Fruit fly (Drosophila melanogaster) whole organism, embryonic: ENCODE data around the gene CNMaR.

ENCODE experiments used
- Abd-B ChIP-seq: fragments of 200-800 bp; sonication (Bioruptor generic); optimal IDR thresholded peaks from 2 replicates; lab custom pipeline; 2018; ENCODE audit warnings: missing biosample characterization, mild to moderate bottlenecking, missing genetic modification characterization, moderate library complexity
- BEAF-32 ChIP-seq: fragments of 200-800 bp; sonication (Bioruptor generic); optimal IDR thresholded peaks from 3 replicates; lab custom pipeline; 2017; ENCODE audit warnings: missing biosample characterization, missing genetic modification characterization, mild to moderate bottlenecking, moderate library complexity, missing genetic modification reagents
- Blimp-1 ChIP-seq: fragments of 200-800 bp; sonication (Bioruptor generic); optimal IDR thresholded peaks from 3 replicates; lab custom pipeline; 2018; ENCODE audit warnings: missing biosample characterization, missing genetic modification characterization, mild to moderate bottlenecking, moderate library complexity, missing genetic modification reagents
- CG10274 ChIP-seq: fragments of 200-800 bp; sonication (Bioruptor generic); optimal IDR thresholded peaks from 3 replicates; lab custom pipeline; 2017; ENCODE audit warnings: missing biosample characterization, mild to moderate bottlenecking, missing genetic modification characterization
- CG14441 ChIP-seq: fragments of 200-800 bp; sonication (Bioruptor generic); IDR thresholded peaks from 2 replicates; pipeline ENCODE4 v1.3.6; 2022; ENCODE audit warnings: missing biosample characterization, missing genetic modification characterization
- CG15601 ChIP-seq: fragments of 200-800 bp; sonication (Bioruptor generic); optimal IDR thresholded peaks from 3 replicates; lab custom pipeline; 2019; ENCODE audit warnings: missing biosample characterization, mild to moderate bottlenecking, missing genetic modification characterization, moderate library complexity
- CG17328 ChIP-seq: fragments of 200-800 bp; sonication (Bioruptor generic); IDR thresholded peaks from 2 replicates; pipeline ENCODE4 v1.3.6; 2022; ENCODE audit warnings: missing biosample characterization, missing genetic modification characterization
- CG17568 ChIP-seq: fragments of 200-800 bp; sonication (Bioruptor generic); optimal IDR thresholded peaks from 2 replicates; lab custom pipeline; 2018; ENCODE audit warnings: missing biosample characterization, mild to moderate bottlenecking, missing genetic modification characterization, moderate library complexity
- CG32532 ChIP-seq: fragments of 200-800 bp; sonication (Bioruptor generic); IDR thresholded peaks from 2 replicates; pipeline ENCODE4 v1.3.6; 2022; ENCODE audit warnings: missing biosample characterization, missing genetic modification characterization
- CG3281 ChIP-seq: fragments of 200-800 bp; sonication (Bioruptor generic); optimal IDR thresholded peaks from 3 replicates; lab custom pipeline; 2017; ENCODE audit warnings: missing biosample characterization, mild to moderate bottlenecking, missing genetic modification characterization
- CG33213 ChIP-seq: fragments of 200-800 bp; sonication (Bioruptor generic); optimal IDR thresholded peaks from 3 replicates; lab custom pipeline; 2016; ENCODE audit warnings: missing biosample characterization, missing genetic modification characterization
- CG4328 ChIP-seq: fragments of 200-800 bp; sonication (Bioruptor generic); optimal IDR thresholded peaks from 3 replicates; lab custom pipeline; 2017; ENCODE audit warnings: missing biosample characterization, missing genetic modification reagents, missing genetic modification characterization
- CG6765 ChIP-seq: fragments of 200-800 bp; sonication (Bioruptor generic); optimal IDR thresholded peaks from 3 replicates; lab custom pipeline; 2017; ENCODE audit warnings: missing biosample characterization, mild to moderate bottlenecking, missing genetic modification characterization
- CG6813 ChIP-seq: fragments of 200-800 bp; sonication (Bioruptor generic); optimal IDR thresholded peaks from 2 replicates; lab custom pipeline; 2017; ENCODE audit warnings: missing biosample characterization, missing genetic modification characterization, mild to moderate bottlenecking, moderate library complexity, missing genetic modification reagents
- CG7745 ChIP-seq: fragments of 200-800 bp; sonication (Bioruptor generic); optimal IDR thresholded peaks from 2 replicates; lab custom pipeline; 2018; ENCODE audit warnings: missing biosample characterization, mild to moderate bottlenecking, missing genetic modification characterization, moderate library complexity
- CG8290 ChIP-seq, 3 experiments: fragments of 200-800 bp; sonication (Bioruptor generic); optimal IDR thresholded peaks; 2 replicates each; lab custom pipeline; 2016 to 2019; ENCODE audit warnings: missing biosample characterization in 3 of 3, missing genetic modification characterization in 3 of 3, mild to moderate bottlenecking in 2 of 3, moderate library complexity in 1 of 3
- Dbx ChIP-seq: fragments of 200-800 bp; sonication (Bioruptor generic); IDR thresholded peaks from 3 replicates; pipeline ENCODE4 v1.3.6; 2022; ENCODE audit warnings: missing biosample characterization, missing genetic modification characterization
- E2f2 ChIP-seq: fragments of 200-800 bp; sonication (Bioruptor generic); IDR thresholded peaks from 2 replicates; pipeline ENCODE4 v1.3.6; 2022; ENCODE audit warnings: missing biosample characterization, missing genetic modification characterization
- Fer3 ChIP-seq: fragments of 200-800 bp; sonication (Bioruptor generic); optimal IDR thresholded peaks from 2 replicates; lab custom pipeline; 2018; ENCODE audit warnings: missing biosample characterization, mild to moderate bottlenecking, missing genetic modification characterization, moderate library complexity
- GATAe ChIP-seq: fragments of 200-800 bp; sonication (Bioruptor generic); conservative IDR thresholded peaks from 2 replicates; pipeline ENCODE4 v1.3.6; 2022; ENCODE audit warnings: missing biosample characterization, missing genetic modification characterization
- H15 ChIP-seq: fragments of 200-800 bp; sonication (Bioruptor generic); IDR thresholded peaks from 3 replicates; pipeline ENCODE4 v1.3.6; 2022; ENCODE audit warnings: missing biosample characterization, missing genetic modification characterization
- Med ChIP-seq: fragments of 200-800 bp; sonication (Bioruptor generic); peaks from one replicate; lab custom pipeline; 2016; ENCODE audit warnings: missing biosample characterization, missing genetic modification characterization, mild to moderate bottlenecking, inconsistent platforms, moderate library complexity
- Myb ChIP-seq: fragments of 200-800 bp; sonication (Bioruptor generic); optimal IDR thresholded peaks from 2 replicates; lab custom pipeline; 2016; ENCODE audit warnings: missing biosample characterization, missing genetic modification characterization
- Sry-β ChIP-seq: fragments of 200-800 bp; sonication (Bioruptor generic); optimal IDR thresholded peaks from 2 replicates; lab custom pipeline; 2018; ENCODE audit warnings: missing biosample characterization, mild to moderate bottlenecking, missing genetic modification characterization, moderate library complexity
- YL-1 ChIP-seq: fragments of 200-800 bp; sonication (Bioruptor generic); optimal IDR thresholded peaks from 3 replicates; lab custom pipeline; 2017; ENCODE audit warnings: missing biosample characterization, mild to moderate bottlenecking, missing genetic modification characterization
- ara ChIP-seq: fragments of 200-800 bp; sonication (Bioruptor generic); IDR thresholded peaks from 2 replicates; pipeline ENCODE4 v1.3.6; 2022; ENCODE audit warnings: missing biosample characterization, missing genetic modification characterization
- bab2 ChIP-seq: fragments of 200-800 bp; sonication (Bioruptor generic); optimal IDR thresholded peaks from 2 replicates; lab custom pipeline; 2016; ENCODE audit warnings: missing biosample characterization, missing genetic modification characterization
- bbx ChIP-seq: fragments of 200-800 bp; sonication (Bioruptor generic); IDR thresholded peaks from 2 replicates; pipeline ENCODE4 v1.3.6; 2022; ENCODE audit warnings: missing biosample characterization, missing genetic modification characterization; ENCODE audit not compliant: partially characterized antibody
- br ChIP-seq: fragments of >200 bp; optimal IDR thresholded peaks from 2 replicates; lab custom pipeline; 2017
- btn ChIP-seq: fragments of 200-800 bp; sonication (Bioruptor generic); optimal IDR thresholded peaks from 2 replicates; lab custom pipeline; 2016; ENCODE audit warnings: missing biosample characterization, missing genetic modification characterization
- cas ChIP-seq: fragments of 200-800 bp; sonication (Bioruptor generic); IDR thresholded peaks from 2 replicates; pipeline ENCODE4 v1.3.6; 2022; ENCODE audit warnings: missing biosample characterization, missing genetic modification characterization
- dysf ChIP-seq: fragments of 200-800 bp; sonication (Bioruptor generic); IDR thresholded peaks from 3 replicates; pipeline ENCODE4 v1.3.6; 2022; ENCODE audit warnings: missing biosample characterization, missing genetic modification characterization
- emc ChIP-seq: fragments of 200-800 bp; sonication (Bioruptor generic); optimal IDR thresholded peaks from 2 replicates; lab custom pipeline; 2016; ENCODE audit warnings: missing biosample characterization, missing genetic modification characterization
- eve ChIP-seq, 2 experiments: fragments of >200 bp; optimal IDR thresholded peaks; 2 replicates each; lab custom pipeline; 2017; ENCODE audit warnings: missing biosample characterization in 2 of 2, missing genetic modification characterization in 2 of 2
- fd64A ChIP-seq: fragments of 200-800 bp; sonication (Bioruptor generic); optimal IDR thresholded peaks from 3 replicates; lab custom pipeline; 2018; ENCODE audit warnings: missing biosample characterization, mild to moderate bottlenecking, missing genetic modification characterization
- gfzf ChIP-seq: fragments of 200-800 bp; sonication (Bioruptor generic); optimal IDR thresholded peaks from 2 replicates; lab custom pipeline; 2016; ENCODE audit warnings: missing biosample characterization, mild to moderate bottlenecking, missing genetic modification characterization, moderate library complexity
- insv ChIP-seq, 2 experiments: fragments of 200-800 bp; sonication (Bioruptor generic); optimal IDR thresholded peaks; 3 replicates each; lab custom pipeline; 2016 to 2018; ENCODE audit warnings: missing biosample characterization in 2 of 2, missing genetic modification characterization in 2 of 2
- kay ChIP-seq: fragments of 200-800 bp; sonication (Bioruptor generic); optimal IDR thresholded peaks from 2 replicates; lab custom pipeline; 2016; ENCODE audit warnings: missing biosample characterization, missing genetic modification characterization
- mirr ChIP-seq: fragments of 200-800 bp; sonication (Bioruptor generic); optimal IDR thresholded peaks from 3 replicates; lab custom pipeline; 2018; ENCODE audit warnings: missing biosample characterization, mild to moderate bottlenecking, missing genetic modification characterization
- nom ChIP-seq: fragments of 200-800 bp; sonication (Bioruptor generic); optimal IDR thresholded peaks from 2 replicates; lab custom pipeline; 2017; ENCODE audit warnings: missing biosample characterization, missing genetic modification characterization, mild to moderate bottlenecking, moderate library complexity, missing genetic modification reagents
- peb ChIP-seq: fragments of 200-800 bp; sonication (Bioruptor generic); IDR thresholded peaks from 2 replicates; pipeline ENCODE4 v1.3.6; 2022; ENCODE audit warnings: missing biosample characterization, missing genetic modification characterization
- pfk ChIP-seq: fragments of 200-800 bp; sonication (Bioruptor generic); optimal IDR thresholded peaks from 2 replicates; lab custom pipeline; 2018; ENCODE audit warnings: missing biosample characterization, mild to moderate bottlenecking, missing genetic modification characterization, moderate library complexity
- repo ChIP-seq: fragments of 200-800 bp; sonication (Bioruptor generic); optimal IDR thresholded peaks from 2 replicates; lab custom pipeline; 2016; ENCODE audit warnings: missing biosample characterization, missing genetic modification characterization
- sc ChIP-seq, 3 experiments: fragments of >200 bp in 2 of 3; fragments of 200-800 bp in 1 of 3; sonication (Bioruptor generic) in 1 of 3; optimal IDR thresholded peaks; 2 replicates in 2 of 3; 3 replicates in 1 of 3; lab custom pipeline; 2017; ENCODE audit warnings: mild to moderate bottlenecking in 1 of 3, missing biosample characterization in 1 of 3, missing genetic modification characterization in 1 of 3, missing genetic modification reagents in 1 of 3
- seq ChIP-seq: fragments of 200-800 bp; sonication (Bioruptor generic); IDR thresholded peaks from 2 replicates; pipeline ENCODE4 v1.3.6; 2022; ENCODE audit warnings: missing biosample characterization, missing genetic modification characterization
- shn ChIP-seq: fragments of 200-800 bp; sonication (Bioruptor generic); optimal IDR thresholded peaks from 3 replicates; lab custom pipeline; 2016; ENCODE audit warnings: missing biosample characterization, missing genetic modification characterization
- slbo ChIP-seq: fragments of 200-800 bp; sonication (Bioruptor generic); IDR thresholded peaks from 2 replicates; pipeline ENCODE4 v1.3.6; 2022; ENCODE audit warnings: missing biosample characterization, missing genetic modification characterization
- tgo ChIP-seq: fragments of 200-800 bp; sonication (Bioruptor generic); IDR thresholded peaks from 3 replicates; pipeline ENCODE4 v1.3.6; 2022; ENCODE audit warnings: missing biosample characterization, missing genetic modification characterization
- tio ChIP-seq: fragments of 200-800 bp; sonication (Bioruptor generic); optimal IDR thresholded peaks from 2 replicates; lab custom pipeline; 2017; ENCODE audit warnings: missing biosample characterization, missing genetic modification characterization, inconsistent platforms

CNMaR gene

DNA sequence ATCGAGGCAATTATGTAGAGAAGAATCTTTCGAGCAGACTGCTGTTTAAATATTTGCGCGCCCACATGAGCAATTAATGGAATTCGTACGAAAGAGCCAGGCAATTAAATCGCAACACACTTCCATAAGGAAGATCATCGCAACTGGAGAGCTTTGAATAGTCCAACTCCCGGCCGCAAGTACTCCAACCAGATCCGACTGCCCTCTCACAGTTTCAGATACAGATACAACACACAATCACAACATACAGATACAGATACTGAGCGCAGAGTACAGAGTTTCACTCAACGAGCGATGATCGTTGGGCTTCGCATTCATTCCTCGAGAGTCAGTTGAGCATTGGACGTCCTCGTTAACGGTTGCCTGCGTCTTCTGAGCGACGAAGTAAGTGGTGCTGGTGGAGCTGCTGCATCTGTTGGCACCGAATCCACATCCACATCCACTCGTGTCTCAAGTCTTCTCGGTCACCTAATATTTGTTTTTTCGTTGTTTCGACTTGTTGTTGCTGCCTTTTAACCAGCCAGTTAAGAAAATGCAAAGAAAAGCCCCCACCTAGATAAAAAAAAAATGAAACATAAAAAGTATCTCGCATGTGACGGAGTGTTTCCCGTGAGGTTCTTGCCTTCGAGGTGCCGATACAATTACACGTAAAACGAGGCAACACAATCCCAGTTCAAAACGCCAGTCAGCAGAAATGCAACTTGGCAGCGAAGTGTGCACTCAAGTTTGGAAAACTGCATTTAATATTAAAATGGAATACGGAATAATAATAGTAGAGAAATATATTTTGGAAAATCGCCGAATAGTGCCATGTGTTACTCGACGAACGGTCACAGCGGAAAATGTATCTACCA lies 29.1 kb upstream of the CNMaR start, which contains the start of gene LanB2 (continued):
- no peak for TF ChIP-seq CG17328
- TF ChIP-seq slbo (GFP tag; lab: Robert Waterston, UW), result no peak
- peak; percentile 29 for TF ChIP-seq fd64A (GFP tag; lab: Kevin White, UChicago)
- TF ChIP-seq shn, result no peak
- TF ChIP-seq CG3281 (GFP tag; lab: Kevin White, UChicago), result peak; percentile 41
- peak; percentile 57; the same call in 1 of the 2 replicates for TF ChIP-seq bbx (GFP tag; lab: Robert Waterston, UW)
- peak; percentile 79 for TF ChIP-seq nom
- no peak for TF ChIP-seq YL-1 (GFP tag; lab: Kevin White, UChicago)
- TF ChIP-seq CG4328 (GFP tag; lab: Kevin White, UChicago), result no peak
- no peak for TF ChIP-seq tgo
- TF ChIP-seq Dbx (GFP tag; lab: Robert Waterston, UW), result no peak
- TF ChIP-seq CG8290 (GFP tag; optimal IDR thresholded peaks at IDR 0.05; lab: Kevin White, UChicago), result no peak
- TF ChIP-seq CG8290 (tag; optimal IDR thresholded peaks at IDR 0.05; lab: Kevin White, UChicago), result no peak
- TF ChIP-seq CG17568, result no peak
- TF ChIP-seq pfk, result no peak
- no peak for TF ChIP-seq CG7745 (tag; lab: Kevin White, UChicago)
- TF ChIP-seq seq (GFP tag; lab: Robert Waterston, UW), result no peak
- no peak for TF ChIP-seq GATAe (GFP tag; lab: Robert Waterston, UW)
- no peak for TF ChIP-seq CG33213 (GFP tag; lab: Kevin White, UChicago)
- TF ChIP-seq E2f2 (GFP tag; lab: Robert Waterston, UW), result no peak
- TF ChIP-seq CG14441 (GFP tag; lab: Robert Waterston, UW), result no peak
- TF ChIP-seq sc (optimal IDR thresholded peaks at IDR 0.05; lab: Kevin White, UChicago), result no peak
- no peak for TF ChIP-seq sc (GFP tag; optimal IDR thresholded peaks at IDR 0.05; lab: Kevin White, UChicago)
- 0 out of 2 replicates have a peak, but pooled peaks have one; percentile 29 for TF ChIP-seq ara (GFP tag; lab: Robert Waterston, UW)
- no peak for TF ChIP-seq CG32532
- no peak for TF ChIP-seq gfzf (GFP tag; lab: Kevin White, UChicago)
- peak; percentile 5 for TF ChIP-seq Fer3
- TF ChIP-seq Myb (GFP tag; lab: Kevin White, UChicago), result no peak
- TF ChIP-seq Sry-β (GFP tag; lab: Kevin White, UChicago), result no peak
- no peak for TF ChIP-seq CG10274 (GFP tag; lab: Kevin White, UChicago)
- TF ChIP-seq btn (GFP tag; lab: Kevin White, UChicago), result no peak
- TF ChIP-seq cas (GFP tag; lab: Robert Waterston, UW), result no peak
- TF ChIP-seq CG6813 (GFP tag; lab: Kevin White, UChicago), result peak; percentile 43
- TF ChIP-seq emc (GFP tag; lab: Kevin White, UChicago), result no peak
- TF ChIP-seq BEAF-32, result no peak
- no peak for TF ChIP-seq bab2
- no peak for TF ChIP-seq Blimp-1 (GFP tag; lab: Kevin White, UChicago)
- no peak for TF ChIP-seq CG15601
- TF ChIP-seq insv (GFP tag; optimal IDR thresholded peaks at IDR 0.05; lab: Kevin White, UChicago), result peak in 1 of 2 experiments; percentile 87
- no peak for TF ChIP-seq H15
- no peak for TF ChIP-seq kay (GFP tag; lab: Kevin White, UChicago)
- TF ChIP-seq eve (GFP tag; optimal IDR thresholded peaks at IDR 0.05; lab: Kevin White, UChicago), result no peak
- TF ChIP-seq dysf (GFP tag; lab: Robert Waterston, UW), result no peak
- no peak for TF ChIP-seq br
- no peak for TF ChIP-seq Abd-B
- no peak for TF ChIP-seq peb (GFP tag; lab: Robert Waterston, UW)
- TF ChIP-seq CG6765, result peak; percentile 30
- TF ChIP-seq tio (GFP tag; lab: Kevin White, UChicago), result no peak
- peak; percentile 48 for TF ChIP-seq Med (GFP tag; lab: Kevin White, UChicago)
- no peak for TF ChIP-seq repo (GFP tag; lab: Kevin White, UChicago)
- TF ChIP-seq mirr (GFP tag; lab: Kevin White, UChicago), result peak; percentile 43
